Worm (Caenorhabditis elegans) whole organism, young adult: ENCODE data around the gene F01G10.9.

Source experiments
- B0035.1 ChIP-seq: sonication (generic microtip); optimal IDR thresholded peaks from 2 replicates; lab custom pipeline; 2016; ENCODE audit warnings: missing genetic modification characterization, mild to moderate bottlenecking, missing compliant biosample characterization, missing genotype, missing genetic modification reagents
- B0336.3 ChIP-seq: fragments of 200-800 bp; sonication (Bioruptor generic); IDR thresholded peaks from 2 replicates; pipeline ENCODE4 v1.3.6; 2022; ENCODE audit warnings: missing genetic modification characterization, missing compliant biosample characterization
- C06A6.2 ChIP-seq: fragments of 200-800 bp; sonication (Bioruptor generic); conservative IDR thresholded peaks from 2 replicates; pipeline ENCODE4 v1.3.6; 2022; ENCODE audit warnings: missing genetic modification characterization, missing compliant biosample characterization
- D2030.7 ChIP-seq: fragments of 200-800 bp; sonication (Bioruptor generic); IDR thresholded peaks from 2 replicates; pipeline ENCODE4 v1.3.6; 2022; ENCODE audit warnings: missing genetic modification reagents, missing genetic modification characterization, missing compliant biosample characterization
- F10E7.11 ChIP-seq: sonication (generic microtip); optimal IDR thresholded peaks from 2 replicates; lab custom pipeline; 2017; ENCODE audit warnings: mild to moderate bottlenecking, missing genetic modification characterization, moderate library complexity, missing compliant biosample characterization
- F33H1.4 ChIP-seq: fragments of 200-800 bp; sonication (Bioruptor generic); IDR thresholded peaks from 2 replicates; pipeline ENCODE4 v1.3.6; 2022; ENCODE audit warnings: missing genetic modification reagents, missing genetic modification characterization, missing compliant biosample characterization
- F39B2.1 ChIP-seq: fragments of 200-800 bp; sonication (Bioruptor generic); IDR thresholded peaks from 2 replicates; pipeline ENCODE4 v1.3.6; 2022; ENCODE audit warnings: missing genetic modification reagents, missing genetic modification characterization, missing compliant biosample characterization
- T07F8.4 ChIP-seq: sonication (generic microtip); optimal IDR thresholded peaks from 2 replicates; lab custom pipeline; 2016; ENCODE audit warnings: mild to moderate bottlenecking, missing genetic modification characterization, moderate library complexity, missing compliant biosample characterization
- Y95B8A.8 ChIP-seq: fragments of 200-800 bp; sonication (Bioruptor generic); IDR thresholded peaks from 2 replicates; pipeline ENCODE4 v1.3.6; 2022; ENCODE audit warnings: missing genetic modification reagents, missing genetic modification characterization, missing compliant biosample characterization
- ama-1 ChIP-seq, 3 experiments: fragments of 150-350 bp in 1 of 3; sonication (generic microtip) in 2 of 3; optimal IDR thresholded peaks; 2 replicates each; lab custom pipeline; 2014 to 2018; ENCODE audit warnings: missing biosample characterization in 2 of 3, missing genetic modification characterization in 2 of 3, missing genetic modification reagents in 2 of 3
- aptf-2 ChIP-seq: fragments of 200-800 bp; sonication (Bioruptor generic); conservative IDR thresholded peaks from 2 replicates; pipeline ENCODE4 v1.3.6; 2022; ENCODE audit warnings: missing genetic modification reagents, missing genetic modification characterization, missing compliant biosample characterization
- aptf-3 ChIP-seq: fragments of 200-800 bp; sonication (Bioruptor generic); IDR thresholded peaks from 2 replicates; pipeline ENCODE4 v1.3.6; 2022; ENCODE audit warnings: missing genetic modification characterization, missing compliant biosample characterization
- athp-1 ChIP-seq: sonication (generic microtip); optimal IDR thresholded peaks from 2 replicates; lab custom pipeline; 2017; ENCODE audit warnings: mild to moderate bottlenecking, missing genetic modification characterization, missing compliant biosample characterization
- bed-1 ChIP-seq: fragments of 200-800 bp; sonication (Bioruptor generic); IDR thresholded peaks from 2 replicates; pipeline ENCODE4 v1.3.6; 2022; ENCODE audit warnings: missing genetic modification reagents, missing genetic modification characterization, missing compliant biosample characterization
- cebp-2 ChIP-seq: fragments of 200-800 bp; sonication (Bioruptor generic); IDR thresholded peaks from 2 replicates; pipeline ENCODE4 v1.3.6; 2022; ENCODE audit warnings: missing genetic modification characterization, missing compliant biosample characterization
- ceh-27 ChIP-seq: fragments of 200-800 bp; sonication (Bioruptor generic); optimal IDR thresholded peaks from 2 replicates; lab custom pipeline; 2018; ENCODE audit warnings: mild to moderate bottlenecking, missing genetic modification characterization, moderate library complexity, missing compliant biosample characterization
- ceh-58 ChIP-seq: fragments of 200-800 bp; sonication (Bioruptor generic); IDR thresholded peaks from 2 replicates; pipeline ENCODE4 v1.3.6; 2022; ENCODE audit warnings: missing genetic modification characterization, missing compliant biosample characterization
- dpff-1 ChIP-seq: sonication (generic microtip); optimal IDR thresholded peaks from 2 replicates; lab custom pipeline; 2017; ENCODE audit warnings: mild to moderate bottlenecking, missing genetic modification characterization, missing compliant biosample characterization
- egl-18 ChIP-seq: fragments of 200-800 bp; sonication (Bioruptor generic); IDR thresholded peaks from 2 replicates; pipeline ENCODE4 v1.3.6; 2022; ENCODE audit warnings: missing genetic modification reagents, missing genetic modification characterization, missing compliant biosample characterization
- egl-44 ChIP-seq: fragments of 200-800 bp; sonication (Bioruptor generic); IDR thresholded peaks from 2 replicates; pipeline ENCODE4 v1.3.6; 2022; ENCODE audit warnings: missing genetic modification reagents, missing genetic modification characterization, missing compliant biosample characterization
- egrh-3 ChIP-seq: fragments of 200-800 bp; sonication (Bioruptor generic); IDR thresholded peaks from 2 replicates; pipeline ENCODE4 v1.3.6; 2022; ENCODE audit warnings: missing genetic modification reagents, missing genetic modification characterization, missing compliant biosample characterization
- fkh-3 ChIP-seq: sonication (generic microtip); optimal IDR thresholded peaks from 2 replicates; lab custom pipeline; 2016; ENCODE audit warnings: mild to moderate bottlenecking, missing genetic modification characterization, missing compliant biosample characterization
- gei-17 ChIP-seq: fragments of 200-800 bp; sonication (Bioruptor generic); optimal IDR thresholded peaks from 2 replicates; lab custom pipeline; 2018; ENCODE audit warnings: mild to moderate bottlenecking, missing genetic modification characterization, missing compliant biosample characterization
- hmg-1.2 ChIP-seq: fragments of 200-800 bp; sonication (Bioruptor generic); IDR thresholded peaks from 2 replicates; pipeline ENCODE4 v1.3.6; 2022; ENCODE audit warnings: missing genetic modification reagents, missing genetic modification characterization, missing compliant biosample characterization
- hmg-20 ChIP-seq: fragments of 200-800 bp; sonication (Bioruptor generic); IDR thresholded peaks from 2 replicates; pipeline ENCODE4 v1.3.6; 2022; ENCODE audit warnings: missing genetic modification reagents, missing genetic modification characterization, missing compliant biosample characterization
- let-607 ChIP-seq, 2 experiments: fragments of 200-800 bp in 1 of 2; sonication (Bioruptor generic) in 1 of 2; sonication (generic microtip) in 1 of 2; optimal IDR thresholded peaks; 2 replicates each; lab custom pipeline; 2016 to 2018; ENCODE audit warnings: mild to moderate bottlenecking in 2 of 2, missing compliant biosample characterization in 2 of 2, missing genetic modification characterization in 2 of 2, moderate library complexity in 2 of 2, missing genotype in 1 of 2
- lin-35 ChIP-seq, 3 experiments: fragments of 150-350 bp in 2 of 3; sonication (generic microtip) in 1 of 3; optimal IDR thresholded peaks; 2 replicates each; lab custom pipeline; 2014 to 2018; ENCODE audit warnings: missing biosample characterization in 3 of 3, missing genetic modification characterization in 3 of 3, missing genetic modification reagents in 3 of 3
- lin-40 ChIP-seq: sonication (generic microtip); optimal IDR thresholded peaks from 2 replicates; lab custom pipeline; 2016; ENCODE audit warnings: missing genetic modification characterization, mild to moderate bottlenecking, missing compliant biosample characterization, missing genotype, missing genetic modification reagents
- lsl-1 ChIP-seq: fragments of 200-800 bp; sonication (Bioruptor generic); optimal IDR thresholded peaks from 2 replicates; lab custom pipeline; 2018; ENCODE audit warnings: mild to moderate bottlenecking, missing genetic modification characterization, moderate library complexity, missing compliant biosample characterization
- madf-10 ChIP-seq: sonication (generic microtip); optimal IDR thresholded peaks from 2 replicates; lab custom pipeline; 2016; ENCODE audit warnings: mild to moderate bottlenecking, missing genetic modification characterization, missing compliant biosample characterization
- madf-6 ChIP-seq: fragments of 200-800 bp; sonication (Bioruptor generic); IDR thresholded peaks from 2 replicates; pipeline ENCODE4 v1.3.6; 2022; ENCODE audit warnings: missing genetic modification reagents, missing genetic modification characterization, missing compliant biosample characterization
- nfyb-1 ChIP-seq: fragments of 200-800 bp; sonication (Bioruptor generic); IDR thresholded peaks from 2 replicates; pipeline ENCODE4 v1.3.6; 2022; ENCODE audit warnings: missing genetic modification reagents, missing genetic modification characterization, missing compliant biosample characterization
- nhr-80 ChIP-seq: sonication (generic microtip); optimal IDR thresholded peaks from 2 replicates; lab custom pipeline; 2016; ENCODE audit warnings: missing genetic modification characterization, missing compliant biosample characterization
- repo-1 ChIP-seq: sonication (generic microtip); optimal IDR thresholded peaks from 2 replicates; lab custom pipeline; 2017; ENCODE audit warnings: mild to moderate bottlenecking, missing genetic modification characterization, missing compliant biosample characterization
- sea-2 ChIP-seq: fragments of 200-800 bp; sonication (Bioruptor generic); IDR thresholded peaks from 2 replicates; pipeline ENCODE4 v1.3.6; 2022; ENCODE audit warnings: missing genetic modification characterization, missing compliant biosample characterization
- snpc-3.4 ChIP-seq: sonication (generic microtip); optimal IDR thresholded peaks from 2 replicates; lab custom pipeline; 2017; ENCODE audit warnings: missing genetic modification characterization, mild to moderate bottlenecking, missing compliant biosample characterization, antibody characterized with exemption, moderate library complexity, missing genotype, missing genetic modification reagents
- snpc-4 ChIP-seq, 5 experiments: fragments of 150-350 bp in 1 of 5; sonication (generic microtip) in 4 of 5; optimal IDR thresholded peaks; 2 replicates each; lab custom pipeline; 2014 to 2018; ENCODE audit warnings: missing genetic modification characterization in 5 of 5, missing biosample characterization in 3 of 5, antibody characterized with exemption in 2 of 5, mild to moderate bottlenecking in 2 of 5, missing compliant biosample characterization in 2 of 5, missing genotype in 2 of 5, moderate library complexity in 2 of 5, missing genetic modification reagents in 1 of 5
- unc-62 ChIP-seq: fragments of 150-350 bp; optimal IDR thresholded peaks from 2 replicates; lab custom pipeline; 2014; ENCODE audit warnings: missing biosample characterization, missing genetic modification reagents, missing genetic modification characterization
- zfh-2 ChIP-seq: fragments of 200-800 bp; sonication (Bioruptor generic); conservative IDR thresholded peaks from 2 replicates; pipeline ENCODE4 v1.3.6; 2022; ENCODE audit warnings: missing genetic modification reagents, missing genetic modification characterization, missing compliant biosample characterization
- zim-3 ChIP-seq: sonication (generic microtip); optimal IDR thresholded peaks from 2 replicates; lab custom pipeline; 2017; ENCODE audit warnings: mild to moderate bottlenecking, missing genetic modification characterization, moderate library complexity, missing compliant biosample characterization
- ztf-18 ChIP-seq: sonication (generic microtip); optimal IDR thresholded peaks from 2 replicates; lab custom pipeline; 2016; ENCODE audit warnings: missing genotype, mild to moderate bottlenecking, missing genetic modification characterization, missing compliant biosample characterization
- ztf-26 ChIP-seq: sonication (generic microtip); optimal IDR thresholded peaks from 2 replicates; lab custom pipeline; 2017; ENCODE audit warnings: missing genetic modification characterization, missing compliant biosample characterization
- ztf-6 ChIP-seq: fragments of 200-800 bp; sonication (Bioruptor generic); IDR thresholded peaks from 2 replicates; pipeline ENCODE4 v1.3.6; 2022; ENCODE audit warnings: missing genetic modification reagents, missing genetic modification characterization, missing compliant biosample characterization

F01G10.9 gene

DNA sequence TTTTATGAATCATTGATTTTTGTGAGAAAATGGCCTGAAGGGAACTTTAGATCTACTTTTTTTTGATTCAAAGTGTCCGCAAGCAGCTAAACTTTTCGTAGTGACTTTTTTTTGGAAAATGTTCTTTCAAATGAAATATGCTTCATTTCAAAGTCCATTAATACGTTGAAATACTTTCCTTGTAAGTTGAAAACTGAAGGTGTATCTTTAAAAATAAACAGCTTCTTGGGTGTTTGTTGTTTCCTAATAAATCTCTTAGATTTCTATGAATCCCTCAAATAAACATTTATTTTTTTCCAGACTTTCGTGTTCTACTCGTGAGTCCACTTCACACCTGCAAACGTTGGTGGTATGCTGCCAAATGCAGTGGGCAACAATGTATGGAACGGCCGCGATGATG is 27.2 kb upstream of the F01G10.9 start, which contains the start of gene ebax-1 (continued):
- no peak for TF ChIP-seq egrh-3 (GFP tag; lab: Robert Waterston, UW)
- no peak for TF ChIP-seq dpff-1 (tag; lab: Kevin White, UChicago)
- TF ChIP-seq madf-10 (tag; lab: Kevin White, UChicago): no peak
- no peak for TF ChIP-seq T07F8.4
- no peak for TF ChIP-seq nhr-80 (tag; lab: Kevin White, UChicago)

DNA sequence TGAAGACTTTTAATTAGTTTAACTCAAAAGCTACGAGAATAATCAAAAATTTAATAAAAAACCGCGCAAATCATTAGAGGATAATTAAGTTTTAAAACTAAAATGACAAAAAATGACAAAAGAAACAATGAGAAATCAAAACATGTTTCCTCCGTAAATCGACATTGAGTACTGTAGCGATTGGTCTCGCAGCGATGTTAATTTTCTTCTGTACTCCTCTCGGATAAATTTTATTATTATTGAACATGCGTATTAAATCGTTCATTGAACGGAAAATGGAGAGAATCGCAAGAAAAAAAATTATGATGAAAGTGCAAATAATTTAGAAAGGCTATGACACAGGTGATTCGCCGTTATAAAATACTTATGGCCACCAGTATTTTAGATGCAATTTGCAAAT is 25.9 kb upstream of the F01G10.9 start:
- TF ChIP-seq F33H1.4: peak; percentile 68
- TF ChIP-seq lsl-1: peak; percentile 69
- peak; percentile 43; the same call in 1 of the 2 replicates for TF ChIP-seq madf-6 (GFP tag; lab: Robert Waterston, UW)
- TF ChIP-seq hmg-20: no peak
- TF ChIP-seq, all 124 proteins: peak for 3

DNA sequence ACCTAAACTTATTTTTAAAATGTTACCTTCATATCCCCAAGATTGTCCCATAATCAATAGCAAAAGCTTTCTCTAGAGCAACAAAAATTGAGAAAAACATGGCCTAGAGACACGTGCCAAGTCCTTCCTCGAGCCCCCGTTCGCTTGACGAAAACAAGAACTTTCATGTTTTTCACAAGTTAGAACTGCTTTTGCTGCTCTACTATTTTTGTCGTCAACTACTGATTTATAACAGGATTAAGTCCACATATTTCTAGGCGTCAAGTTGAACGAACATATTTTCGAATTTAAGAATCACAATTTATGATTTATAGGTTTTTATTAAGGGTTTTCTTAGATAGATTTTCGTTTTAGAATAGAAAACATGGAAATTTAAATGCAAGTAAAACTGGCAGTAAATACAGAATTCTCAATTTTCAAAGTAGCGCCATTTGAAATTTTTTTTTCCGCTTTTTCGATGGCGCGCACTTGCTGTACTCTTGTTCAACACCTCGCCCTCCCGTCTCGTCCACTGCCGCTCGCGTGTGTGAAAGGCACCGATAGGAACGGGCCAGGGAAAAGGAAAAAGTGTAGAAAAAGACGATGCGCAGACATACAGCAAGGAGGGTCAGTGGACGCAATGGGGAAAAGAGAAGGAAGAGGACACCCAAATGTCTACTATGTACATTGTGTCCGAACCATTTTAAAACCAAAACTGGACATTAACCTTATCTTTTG is 24.9 kb upstream of the F01G10.9 start, which contains the start of gene rad-51:
TSS of gene rad-51 (minus strand) at position 51 of the 717 bp plus-strand sequence.
- no peak for TF ChIP-seq T07F8.4
- TF ChIP-seq lin-35 (GFP tag; optimal IDR thresholded peaks at IDR 0.05; lab: Kevin White, UChicago): peak in 1 of 3 experiments; percentile 59
- TF ChIP-seq B0336.3 (GFP tag; lab: Robert Waterston, UW): peak; percentile 14; the same call in 1 of the 2 replicates
- peak; percentile 78 for TF ChIP-seq zfh-2 (GFP tag; lab: Robert Waterston, UW)
- TF ChIP-seq cebp-2 (GFP tag; lab: Robert Waterston, UW): no peak
- TF ChIP-seq zim-3 (tag; lab: Kevin White, UChicago): no peak
- no peak for TF ChIP-seq unc-62
- no peak for TF ChIP-seq madf-10 (tag; lab: Kevin White, UChicago)
- TF ChIP-seq snpc-4 (GFP tag; optimal IDR thresholded peaks at IDR 0.05; lab: Kevin White, UChicago): peak; percentile 24
- peak in 2 of 4 experiments; percentile 3 to 47 for TF ChIP-seq snpc-4 (tag; optimal IDR thresholded peaks at IDR 0.05; lab: Kevin White, UChicago)
- no peak for TF ChIP-seq ama-1 (optimal IDR thresholded peaks at IDR 0.05; lab: Kevin White, UChicago)
- TF ChIP-seq ama-1 (GFP tag; optimal IDR thresholded peaks at IDR 0.05; lab: Kevin White, UChicago): no peak
- no peak for TF ChIP-seq D2030.7 (GFP tag; lab: Robert Waterston, UW)
- TF ChIP-seq ceh-27 (GFP tag; lab: Kevin White, UChicago): peak; percentile 53
- no peak for TF ChIP-seq repo-1 (tag; lab: Kevin White, UChicago)
- no peak for TF ChIP-seq hmg-20
- no peak for TF ChIP-seq ceh-58
- TF ChIP-seq sea-2 (GFP tag; lab: Robert Waterston, UW): no peak
- TF ChIP-seq fkh-3 (tag; lab: Kevin White, UChicago): no peak
- TF ChIP-seq egl-44 (GFP tag; lab: Robert Waterston, UW): no peak
- no peak for TF ChIP-seq ztf-6
- TF ChIP-seq B0035.1 (tag; lab: Kevin White, UChicago): no peak
- no peak for TF ChIP-seq egl-18 (GFP tag; lab: Robert Waterston, UW)
- 0 out of 2 replicates have a peak, but pooled peaks have one; percentile 8 for TF ChIP-seq aptf-2 (GFP tag; lab: Robert Waterston, UW)
- TF ChIP-seq F39B2.1: no peak
- TF ChIP-seq athp-1 (tag; lab: Kevin White, UChicago): no peak
- TF ChIP-seq ztf-26 (tag; lab: Kevin White, UChicago): no peak
- no peak for TF ChIP-seq nfyb-1 (GFP tag; lab: Robert Waterston, UW)
- TF ChIP-seq F10E7.11 (tag; lab: Kevin White, UChicago): no peak
- TF ChIP-seq gei-17 (GFP tag; lab: Kevin White, UChicago): no peak
- TF ChIP-seq bed-1 (GFP tag; lab: Robert Waterston, UW): no peak
- peak; percentile 91; the same call in 1 of the 2 replicates for TF ChIP-seq hmg-1.2 (GFP tag; lab: Robert Waterston, UW)
- 0 out of 2 replicates have a peak, but pooled peaks have one; percentile 15 for TF ChIP-seq Y95B8A.8 (GFP tag; lab: Robert Waterston, UW)
- peak; percentile 30 for TF ChIP-seq lin-40 (tag; lab: Kevin White, UChicago)
- no peak for TF ChIP-seq C06A6.2
- TF ChIP-seq ztf-18 (tag; lab: Kevin White, UChicago): peak; percentile 19
- TF ChIP-seq snpc-3.4 (tag; lab: Kevin White, UChicago): peak; percentile 38
- no peak for TF ChIP-seq let-607 (tag; optimal IDR thresholded peaks at IDR 0.05; lab: Kevin White, UChicago)
- TF ChIP-seq aptf-3 (GFP tag; lab: Robert Waterston, UW): no peak
